Fruit fly (Drosophila melanogaster): Measurements from ENCODE around the gene CG8001.

The CG8001 gene

DNA sequence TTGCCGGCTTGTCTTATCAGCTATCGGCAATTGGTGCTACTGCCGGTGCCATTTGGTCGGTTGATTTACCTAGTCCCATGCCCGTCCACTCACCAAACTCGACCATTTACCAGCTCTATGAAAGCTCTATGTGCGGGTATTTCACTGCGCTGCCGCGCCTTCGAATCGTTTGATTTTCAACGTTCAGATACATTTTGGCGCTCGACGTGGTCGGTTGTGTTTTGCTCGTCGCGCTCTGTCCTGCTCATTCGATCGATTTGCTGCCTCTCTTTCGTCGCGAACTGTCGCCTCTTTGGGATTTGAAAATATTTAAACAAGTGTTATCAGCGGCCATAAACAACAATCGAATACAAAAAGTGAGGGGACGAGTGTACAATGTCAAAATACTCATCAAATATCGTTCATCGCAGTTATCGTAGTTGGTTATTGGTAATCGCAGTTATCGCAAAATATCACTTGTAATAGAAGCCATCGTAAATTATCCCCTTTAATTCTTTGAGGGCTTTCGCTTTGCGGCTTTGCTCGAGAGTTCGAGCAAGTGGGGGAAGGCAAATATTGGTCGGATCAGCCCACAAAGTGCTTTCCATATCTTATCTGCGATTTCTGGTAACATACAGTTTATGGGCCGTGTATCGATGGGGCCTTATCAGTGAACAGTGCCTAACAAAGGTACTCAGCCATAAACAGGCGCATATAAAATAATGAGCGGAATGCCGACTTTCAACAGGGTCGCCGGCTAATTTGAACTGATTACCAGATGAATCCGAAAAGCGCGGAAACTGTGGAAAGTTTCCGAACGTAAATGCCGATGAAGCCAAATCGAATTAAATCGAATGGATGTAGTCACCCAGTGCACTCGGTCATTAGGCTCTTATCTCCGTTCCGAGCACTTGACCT lies 14.1 kb upstream of the CG8001 start (continued):
- peak; percentile 1 for TF ChIP-seq CrebB (tag; optimal IDR thresholded peaks at IDR 0.05)
- TF ChIP-seq Poxn (GFP tag; IDR thresholded peaks at IDR 0.05) = no peak
- no peak for TF ChIP-seq CG11456 (GFP tag; IDR thresholded peaks at IDR 0.05)
- no peak for TF ChIP-seq CG1603 (tag; optimal IDR thresholded peaks at IDR 0.05)
- no peak for TF ChIP-seq zen (tag; optimal IDR thresholded peaks at IDR 0.05)
- peak; percentile 63 for TF ChIP-seq CG5180 (GFP tag; optimal IDR thresholded peaks at IDR 0.05)
- TF ChIP-seq crp (GFP tag; optimal IDR thresholded peaks at IDR 0.05) = no peak
- TF ChIP-seq CG8388 (GFP tag; optimal IDR thresholded peaks at IDR 0.05) = peak; percentile 88
- peak; percentile 8 for TF ChIP-seq gem (tag; optimal IDR thresholded peaks at IDR 0.05)
- TF ChIP-seq wor (GFP tag; IDR thresholded peaks at IDR 0.05) = no peak
- no peak for TF ChIP-seq ase (GFP tag; IDR thresholded peaks at IDR 0.05)
- TF ChIP-seq caup (GFP tag; optimal IDR thresholded peaks at IDR 0.05; ENCODE audit: severe bottlenecking) = no peak
- TF ChIP-seq NfI (GFP tag; optimal IDR thresholded peaks at IDR 0.05) = peak; percentile 2
- TF ChIP-seq CG10274 (GFP tag; optimal IDR thresholded peaks at IDR 0.05) = no peak
- TF ChIP-seq CG7357 (GFP tag; IDR thresholded peaks at IDR 0.05) = no peak
- no peak for TF ChIP-seq lilli (GFP tag; optimal IDR thresholded peaks at IDR 0.05)
- no peak for TF ChIP-seq fu2 (GFP tag; optimal IDR thresholded peaks at IDR 0.05)
- TF ChIP-seq slou (GFP tag; optimal IDR thresholded peaks at IDR 0.05) = no peak
- no peak for TF ChIP-seq onecut (GFP tag; IDR thresholded peaks at IDR 0.05)
- no peak for TF ChIP-seq CG12219 (GFP tag; optimal IDR thresholded peaks at IDR 0.05)
- TF ChIP-seq CG6175 (GFP tag; IDR thresholded peaks at IDR 0.05) = no peak
- no peak for TF ChIP-seq ato (GFP tag; IDR thresholded peaks at IDR 0.05; ENCODE audit: partially characterized antibody)
- no peak for TF ChIP-seq pnt (GFP tag; optimal IDR thresholded peaks at IDR 0.05)
- no peak for TF ChIP-seq dimm (GFP tag; IDR thresholded peaks at IDR 0.05)
- TF ChIP-seq CHES-1-like (GFP tag; optimal IDR thresholded peaks at IDR 0.05) = no peak
- no peak for TF ChIP-seq Doc2 (GFP tag; IDR thresholded peaks at IDR 0.05)
- TF ChIP-seq CG33557 (GFP tag; optimal IDR thresholded peaks at IDR 0.05) = no peak

DNA sequence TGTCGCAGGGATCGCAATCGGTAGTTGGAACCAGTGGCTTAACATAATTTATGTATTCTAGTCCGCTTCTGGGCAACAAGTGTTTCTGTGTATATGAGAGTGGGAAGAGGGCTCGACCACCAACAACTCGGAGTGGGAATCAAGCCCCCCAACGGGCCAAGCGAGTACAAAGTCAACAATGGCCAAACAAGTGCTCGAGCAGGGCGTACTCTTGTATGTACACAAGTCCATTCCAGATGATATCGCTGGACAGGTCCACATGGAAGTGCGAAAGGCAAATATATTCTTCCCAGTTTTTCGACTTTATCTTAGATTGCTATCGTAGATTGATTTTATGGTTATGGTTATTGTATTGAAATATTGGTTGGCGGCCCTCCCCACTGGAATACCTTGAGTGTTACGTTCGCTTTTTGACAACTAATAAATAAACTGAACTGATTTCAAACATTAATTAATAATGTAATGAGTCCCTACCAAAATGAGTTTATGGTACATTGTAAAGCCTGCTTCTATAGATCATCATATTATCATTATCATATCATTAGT lies 13.3 kb upstream of the CG8001 start:
- peak; percentile 3 for TF ChIP-seq gem (tag; optimal IDR thresholded peaks at IDR 0.05)
- peak; percentile 40 for TF ChIP-seq BtbVII (GFP tag; optimal IDR thresholded peaks at IDR 0.05)
- peak; percentile 29 for TF ChIP-seq CG12071 (GFP tag; optimal IDR thresholded peaks at IDR 0.05)
- TF ChIP-seq lilli (GFP tag; optimal IDR thresholded peaks at IDR 0.05) = no peak
- peak; percentile 95 for TF ChIP-seq grn (GFP tag; optimal IDR thresholded peaks at IDR 0.05)
- TF ChIP-seq Dp (GFP tag; optimal IDR thresholded peaks at IDR 0.05) = no peak
- TF ChIP-seq salm (tag; optimal IDR thresholded peaks at IDR 0.05) = peak; percentile 9
- TF ChIP-seq NC2β (GFP tag; optimal IDR thresholded peaks at IDR 0.05) = peak; percentile 4
- TF ChIP-seq sqz (GFP tag; optimal IDR thresholded peaks at IDR 0.05) = no peak
- no peak for TF ChIP-seq CG16815 (GFP tag; optimal IDR thresholded peaks at IDR 0.05)
- TF ChIP-seq H15 (GFP tag; IDR thresholded peaks at IDR 0.05) = no peak
- TF ChIP-seq Ets97D (GFP tag; optimal IDR thresholded peaks at IDR 0.05) = no peak
- 0 out of 2 replicates have a peak, but pooled peaks have one; percentile 42 for TF ChIP-seq CG11696 (GFP tag; IDR thresholded peaks at IDR 0.05)
- TF ChIP-seq D (optimal IDR thresholded peaks at IDR 0.05) = no peak
- no peak for TF ChIP-seq D (GFP tag; optimal IDR thresholded peaks at IDR 0.05)
- TF ChIP-seq ftz-f1 (GFP tag; optimal IDR thresholded peaks at IDR 0.05) = no peak
- TF ChIP-seq Fer2 (tag; optimal IDR thresholded peaks at IDR 0.05) = no peak
- peak; percentile 50 for TF ChIP-seq Xrp1 (GFP tag; IDR thresholded peaks at IDR 0.05)
- TF ChIP-seq CG3281 (GFP tag; optimal IDR thresholded peaks at IDR 0.05) = peak; percentile 21
- TF ChIP-seq CG31224 (GFP tag; IDR thresholded peaks at IDR 0.05) = peak; percentile 66
- no peak for TF ChIP-seq sc (optimal IDR thresholded peaks at IDR 0.05)
- peak; percentile 15 for TF ChIP-seq sc (GFP tag; optimal IDR thresholded peaks at IDR 0.05)
- peak; percentile 11 for TF ChIP-seq Fer1 (GFP tag; optimal IDR thresholded peaks at IDR 0.05)
- peak; percentile 51 for TF ChIP-seq CG2202 (tag; optimal IDR thresholded peaks at IDR 0.05)
- TF ChIP-seq fd102C (GFP tag; optimal IDR thresholded peaks at IDR 0.05) = no peak
